Fruit fly (Drosophila melanogaster) whole organism, embryonic: ENCODE data around the gene CG43896.

Source experiments
- Blimp-1 ChIP-seq: fragments of 200-800 bp; sonication (Bioruptor generic); optimal IDR thresholded peaks from 3 replicates; lab custom pipeline; 2018; ENCODE audit warnings: missing biosample characterization, missing genetic modification characterization, mild to moderate bottlenecking, moderate library complexity, missing genetic modification reagents
- CG14667 ChIP-seq: fragments of 200-800 bp; sonication (Bioruptor generic); IDR thresholded peaks from 2 replicates; pipeline ENCODE4 v1.3.6; 2022; ENCODE audit warnings: missing biosample characterization, missing genetic modification characterization
- btn ChIP-seq: fragments of 200-800 bp; sonication (Bioruptor generic); optimal IDR thresholded peaks from 2 replicates; lab custom pipeline; 2016; ENCODE audit warnings: missing biosample characterization, missing genetic modification characterization
- klu ChIP-seq: fragments of 200-800 bp; sonication (Bioruptor generic); IDR thresholded peaks from 2 replicates; pipeline ENCODE4 v1.3.6; 2022; ENCODE audit warnings: missing biosample characterization, missing genetic modification characterization
- pros ChIP-seq: fragments of 200-800 bp; sonication (Bioruptor generic); optimal IDR thresholded peaks from 3 replicates; lab custom pipeline; 2019; ENCODE audit warnings: missing biosample characterization, mild to moderate bottlenecking, missing genetic modification characterization, moderate library complexity

DNA sequence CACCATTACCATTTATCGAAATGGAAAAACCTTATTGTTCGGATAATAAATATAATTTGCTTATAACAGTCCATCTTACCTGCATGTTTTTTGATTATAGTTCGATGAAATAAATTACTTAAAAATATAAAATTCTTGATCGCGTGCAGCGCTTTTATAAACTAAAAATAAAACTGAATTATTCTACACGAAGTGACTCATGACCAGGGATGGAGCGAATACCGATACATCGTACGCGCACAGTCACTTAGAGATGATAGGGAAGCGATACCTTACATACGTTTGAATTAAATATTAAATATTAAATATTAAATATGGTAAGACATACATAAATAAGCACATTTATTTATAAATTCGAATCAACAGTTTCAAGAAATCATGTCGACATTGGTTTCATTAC is 17.0 kb downstream of the CG43896 start, which contains the start of gene viaf:
- TF ChIP-seq Blimp-1 (GFP tag; lab: Kevin White, UChicago) = no peak
- TF ChIP-seq CG14667 (GFP tag; lab: Robert Waterston, UW) = no peak
- no peak for TF ChIP-seq klu
- no peak for TF ChIP-seq pros (GFP tag; lab: Kevin White, UChicago)
- TF ChIP-seq btn = no peak
